Fruit fly (Drosophila melanogaster) whole organism, prepupa: ENCODE data around the gene CG10561.
A peak's percentile ranks its signal among the peaks of the same experiment; 100 is the strongest.

Experiments
- Blimp-1 ChIP-seq: fragments of 200-800 bp; sonication (Bioruptor generic); optimal IDR thresholded peaks from 3 replicates; lab custom pipeline; 2017; ENCODE audit warnings: missing biosample characterization, missing genetic modification characterization, mild to moderate bottlenecking, moderate library complexity, missing genetic modification reagents
- CG11762 ChIP-seq: fragments of 200-800 bp; sonication (Bioruptor generic); optimal IDR thresholded peaks from 3 replicates; lab custom pipeline; 2016; ENCODE audit warnings: missing biosample characterization, missing genetic modification characterization; ENCODE audit not compliant: insufficient read depth
- CG11902 ChIP-seq: fragments of 200-800 bp; sonication (Bioruptor generic); optimal IDR thresholded peaks from 3 replicates; lab custom pipeline; 2016; ENCODE audit warnings: missing biosample characterization, missing genetic modification characterization
- CG15336 ChIP-seq: fragments of 200-800 bp; sonication (Bioruptor generic); IDR thresholded peaks from 2 replicates; pipeline ENCODE4 v1.3.6; 2022; ENCODE audit warnings: missing biosample characterization, missing genetic modification characterization
- CG1621 ChIP-seq: fragments of 200-800 bp; sonication (Bioruptor generic); optimal IDR thresholded peaks from 3 replicates; lab custom pipeline; 2018; ENCODE audit warnings: missing biosample characterization, mild to moderate bottlenecking, missing genetic modification characterization
- CG3032 ChIP-seq: fragments of 200-800 bp; optimal IDR thresholded peaks from 2 replicates; lab custom pipeline; 2019; ENCODE audit warnings: missing biosample characterization, mild to moderate bottlenecking, missing genetic modification characterization, moderate library complexity
- CG31627 ChIP-seq: fragments of 200-800 bp; sonication (Bioruptor generic); optimal IDR thresholded peaks from 3 replicates; lab custom pipeline; 2016; ENCODE audit warnings: missing biosample characterization, missing genetic modification characterization
- CG32006 ChIP-seq: fragments of 200-800 bp; sonication (Bioruptor generic); optimal IDR thresholded peaks from 3 replicates; lab custom pipeline; 2017; ENCODE audit warnings: missing biosample characterization, mild to moderate bottlenecking, missing genetic modification characterization
- CG34406 ChIP-seq: fragments of 200-800 bp; sonication (Bioruptor generic); optimal IDR thresholded peaks from 3 replicates; lab custom pipeline; 2016; ENCODE audit warnings: missing biosample characterization, missing genetic modification characterization
- CG3919 ChIP-seq: fragments of 200-800 bp; sonication (Bioruptor generic); optimal IDR thresholded peaks from 3 replicates; lab custom pipeline; 2016; ENCODE audit warnings: missing biosample characterization, missing genetic modification characterization
- CG6276 ChIP-seq: fragments of 200-800 bp; sonication (Bioruptor generic); optimal IDR thresholded peaks from 2 replicates; lab custom pipeline; 2017; ENCODE audit warnings: missing biosample characterization, mild to moderate bottlenecking, missing genetic modification characterization
- CG6792 ChIP-seq: fragments of 200-800 bp; sonication (Bioruptor generic); optimal IDR thresholded peaks from 3 replicates; lab custom pipeline; 2016; ENCODE audit warnings: missing biosample characterization, missing genetic modification characterization
- CG6854 ChIP-seq: fragments of 200-800 bp; sonication (Bioruptor generic); optimal IDR thresholded peaks from 2 replicates; lab custom pipeline; 2017; ENCODE audit warnings: missing biosample characterization, mild to moderate bottlenecking, missing genetic modification characterization
- CG7368 ChIP-seq: fragments of 200-800 bp; sonication (Bioruptor generic); optimal IDR thresholded peaks from 3 replicates; lab custom pipeline; 2016; ENCODE audit warnings: missing biosample characterization, missing genetic modification characterization
- CG8632 ChIP-seq: fragments of 200-800 bp; sonication (Bioruptor generic); optimal IDR thresholded peaks from 3 replicates; lab custom pipeline; 2016; ENCODE audit warnings: missing biosample characterization, missing genetic modification characterization
- CG9139 ChIP-seq: fragments of 200-800 bp; sonication (Bioruptor generic); optimal IDR thresholded peaks from 3 replicates; lab custom pipeline; 2017; ENCODE audit warnings: missing biosample characterization, mild to moderate bottlenecking, missing genetic modification characterization
- Eip78C ChIP-seq: fragments of 200-800 bp; sonication (Bioruptor generic); peaks from one replicate; lab custom pipeline; 2016; ENCODE audit warnings: missing biosample characterization, missing genetic modification characterization
- Eip93F ChIP-seq: fragments of 200-800 bp; sonication (Bioruptor generic); optimal IDR thresholded peaks from 2 replicates; lab custom pipeline; 2016; ENCODE audit warnings: missing biosample characterization, mild to moderate bottlenecking, missing genetic modification characterization
- Ets96B ChIP-seq: fragments of 200-800 bp; optimal IDR thresholded peaks from 2 replicates; lab custom pipeline; 2019; ENCODE audit warnings: missing biosample characterization, mild to moderate bottlenecking, missing genetic modification characterization, moderate library complexity
- Gug ChIP-seq: fragments of 200-800 bp; sonication (Bioruptor generic); IDR thresholded peaks from 2 replicates; pipeline ENCODE4 v1.3.6; 2022; ENCODE audit warnings: missing biosample characterization, missing genetic modification characterization
- Hr39 ChIP-seq: fragments of 200-800 bp; sonication (Bioruptor generic); optimal IDR thresholded peaks from 2 replicates; lab custom pipeline; 2016; ENCODE audit warnings: missing biosample characterization, missing genetic modification characterization
- Hr4 ChIP-seq: fragments of 200-800 bp; sonication (Bioruptor generic); optimal IDR thresholded peaks from 3 replicates; lab custom pipeline; 2016; ENCODE audit warnings: missing biosample characterization, missing genetic modification characterization
- Lpt ChIP-seq: fragments of 200-800 bp; sonication (Bioruptor generic); optimal IDR thresholded peaks from 3 replicates; lab custom pipeline; 2016; ENCODE audit warnings: missing biosample characterization, missing genetic modification characterization
- Met ChIP-seq: fragments of 200-800 bp; sonication (Bioruptor generic); optimal IDR thresholded peaks from 3 replicates; lab custom pipeline; 2016; ENCODE audit warnings: missing biosample characterization, missing genetic modification characterization
- OdsH ChIP-seq: fragments of 200-800 bp; sonication (Bioruptor generic); optimal IDR thresholded peaks from 3 replicates; lab custom pipeline; 2016; ENCODE audit warnings: missing biosample characterization, missing genetic modification characterization
- Smox ChIP-seq: fragments of 200-800 bp; sonication (Bioruptor generic); optimal IDR thresholded peaks from 3 replicates; lab custom pipeline; 2016; ENCODE audit warnings: missing biosample characterization, missing genetic modification characterization
- Sox102F ChIP-seq: fragments of 200-800 bp; sonication (Bioruptor generic); optimal IDR thresholded peaks from 2 replicates; lab custom pipeline; 2016; ENCODE audit warnings: missing biosample characterization, mild to moderate bottlenecking, missing genetic modification characterization
- Sox14 ChIP-seq: fragments of 200-800 bp; sonication (Bioruptor generic); optimal IDR thresholded peaks from 3 replicates; lab custom pipeline; 2016; ENCODE audit warnings: missing biosample characterization, missing genetic modification characterization
- Sox15 ChIP-seq: fragments of 200-800 bp; sonication (Bioruptor generic); optimal IDR thresholded peaks from 3 replicates; lab custom pipeline; 2016; ENCODE audit warnings: missing biosample characterization, missing genetic modification characterization
- achi ChIP-seq: fragments of 200-800 bp; sonication (Bioruptor generic); optimal IDR thresholded peaks from 3 replicates; lab custom pipeline; 2016; ENCODE audit warnings: missing biosample characterization, missing genetic modification characterization
- cyc ChIP-seq: fragments of 200-800 bp; sonication (Bioruptor generic); optimal IDR thresholded peaks from 3 replicates; lab custom pipeline; 2016; ENCODE audit warnings: missing biosample characterization, missing genetic modification characterization
- dac ChIP-seq: fragments of 200-800 bp; sonication (Bioruptor generic); optimal IDR thresholded peaks from 2 replicates; lab custom pipeline; 2017; ENCODE audit warnings: missing biosample characterization, mild to moderate bottlenecking, missing genetic modification characterization
- dsx ChIP-seq: fragments of 200-800 bp; optimal IDR thresholded peaks from 3 replicates; lab custom pipeline; 2019; ENCODE audit warnings: missing biosample characterization, mild to moderate bottlenecking, missing genetic modification characterization, moderate library complexity; ENCODE audit not compliant: poor library complexity, severe bottlenecking
- esn ChIP-seq: fragments of 200-800 bp; sonication (Bioruptor generic); optimal IDR thresholded peaks from 2 replicates; lab custom pipeline; 2016; ENCODE audit warnings: missing biosample characterization, mild to moderate bottlenecking, missing genetic modification characterization, moderate library complexity
- fkh ChIP-seq: fragments of 200-800 bp; sonication (Bioruptor generic); optimal IDR thresholded peaks from 3 replicates; lab custom pipeline; 2017; ENCODE audit warnings: missing biosample characterization, mild to moderate bottlenecking, missing genetic modification characterization, moderate library complexity
- lz ChIP-seq: fragments of 200-800 bp; sonication (Bioruptor generic); optimal IDR thresholded peaks from 3 replicates; lab custom pipeline; 2016; ENCODE audit warnings: missing biosample characterization, missing genetic modification characterization
- net ChIP-seq: fragments of 200-800 bp; sonication (Bioruptor generic); optimal IDR thresholded peaks from 3 replicates; lab custom pipeline; 2016; ENCODE audit warnings: missing biosample characterization, missing genetic modification characterization
- salr ChIP-seq, 2 experiments: fragments of 200-800 bp; sonication (Bioruptor generic); optimal IDR thresholded peaks; 3 replicates each; lab custom pipeline; 2016 to 2018; ENCODE audit warnings: missing biosample characterization in 2 of 2, missing genetic modification characterization in 2 of 2, mild to moderate bottlenecking in 1 of 2
- spab ChIP-seq: fragments of 200-800 bp; sonication (Bioruptor generic); optimal IDR thresholded peaks from 2 replicates; lab custom pipeline; 2017; ENCODE audit warnings: missing biosample characterization, mild to moderate bottlenecking, missing genetic modification characterization, missing genetic modification reagents
- svp ChIP-seq: fragments of 200-800 bp; sonication (Bioruptor generic); peaks from one replicate; lab custom pipeline; 2016; ENCODE audit warnings: missing biosample characterization, missing genetic modification characterization
- topi ChIP-seq: fragments of 200-800 bp; sonication (Bioruptor generic); optimal IDR thresholded peaks from 3 replicates; lab custom pipeline; 2016; ENCODE audit warnings: missing biosample characterization, missing genetic modification characterization

The CG10561 gene

DNA sequence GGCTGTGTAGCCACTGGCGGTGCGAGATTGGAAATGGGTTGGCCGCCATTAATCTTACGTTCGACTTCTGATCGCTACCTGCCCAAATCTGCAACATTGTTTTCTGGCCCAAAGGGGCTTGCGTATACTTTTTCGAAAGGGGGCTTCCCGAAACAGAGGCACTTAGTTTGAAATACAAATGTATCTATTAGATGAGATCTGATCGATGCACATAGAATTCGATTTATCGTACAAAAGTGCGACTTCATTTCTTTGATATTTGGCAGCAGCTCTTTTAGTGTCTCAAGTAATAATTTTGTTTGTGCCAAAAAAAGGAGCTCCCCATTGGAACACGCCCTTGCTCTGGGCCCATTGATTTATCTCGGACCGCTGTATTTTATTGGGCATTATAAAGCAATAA is 42.5 kb upstream of the CG10561 start:
- TF ChIP-seq CG6276, result no peak
- TF ChIP-seq lz (GFP tag; lab: Kevin White, UChicago), result peak; percentile 5
- TF ChIP-seq CG7368 (GFP tag; lab: Kevin White, UChicago), result no peak
- peak; percentile 15 for TF ChIP-seq esn (GFP tag; lab: Kevin White, UChicago)
- TF ChIP-seq salr (GFP tag; optimal IDR thresholded peaks at IDR 0.05; lab: Kevin White, UChicago), result no peak
- TF ChIP-seq CG8632, result no peak
- TF ChIP-seq CG3032 (tag; lab: Kevin White, UChicago), result no peak
- no peak for TF ChIP-seq CG15336 (GFP tag; lab: Robert Waterston, UW)
- no peak for TF ChIP-seq CG3919 (GFP tag; lab: Kevin White, UChicago)
- no peak for TF ChIP-seq dac
- peak; percentile 82 for TF ChIP-seq dsx
- TF ChIP-seq CG1621, result no peak
- TF ChIP-seq Met (GFP tag; lab: Kevin White, UChicago), result peak; percentile 25
- no peak for TF ChIP-seq Sox102F (GFP tag; lab: Kevin White, UChicago)
- TF ChIP-seq CG34406 (GFP tag; lab: Kevin White, UChicago), result no peak
- no peak for TF ChIP-seq Gug (GFP tag; lab: Robert Waterston, UW)
- TF ChIP-seq topi (GFP tag; lab: Kevin White, UChicago), result peak; percentile 20
- no peak for TF ChIP-seq CG11762
- TF ChIP-seq Smox, result peak; percentile 21
- no peak for TF ChIP-seq CG9139 (GFP tag; lab: Kevin White, UChicago)
- peak; percentile 62 for TF ChIP-seq svp (GFP tag; lab: Kevin White, UChicago)
- TF ChIP-seq achi (GFP tag; lab: Kevin White, UChicago), result no peak
- TF ChIP-seq cyc (GFP tag; lab: Kevin White, UChicago), result no peak
- no peak for TF ChIP-seq CG6792
- TF ChIP-seq CG32006 (GFP tag; lab: Kevin White, UChicago), result no peak
- no peak for TF ChIP-seq Sox14 (GFP tag; lab: Kevin White, UChicago)
- TF ChIP-seq CG11902 (GFP tag; lab: Kevin White, UChicago), result no peak
- TF ChIP-seq Eip78C (GFP tag; lab: Kevin White, UChicago), result peak; percentile 56
- no peak for TF ChIP-seq Ets96B (tag; lab: Kevin White, UChicago)
- no peak for TF ChIP-seq spab
- TF ChIP-seq fkh, result no peak
- no peak for TF ChIP-seq Eip93F (GFP tag; lab: Kevin White, UChicago)
- TF ChIP-seq Hr4 (GFP tag; lab: Kevin White, UChicago), result no peak
- TF ChIP-seq Hr39 (GFP tag; lab: Kevin White, UChicago), result peak; percentile 9
- no peak for TF ChIP-seq Sox15 (GFP tag; lab: Kevin White, UChicago)
- TF ChIP-seq net, result no peak
- TF ChIP-seq OdsH (GFP tag; lab: Kevin White, UChicago), result no peak
- TF ChIP-seq CG6854 (GFP tag; lab: Kevin White, UChicago), result no peak
- TF ChIP-seq Lpt, result no peak
- no peak for TF ChIP-seq Blimp-1 (GFP tag; lab: Kevin White, UChicago)
- TF ChIP-seq, all 60 proteins: peak for 9

DNA sequence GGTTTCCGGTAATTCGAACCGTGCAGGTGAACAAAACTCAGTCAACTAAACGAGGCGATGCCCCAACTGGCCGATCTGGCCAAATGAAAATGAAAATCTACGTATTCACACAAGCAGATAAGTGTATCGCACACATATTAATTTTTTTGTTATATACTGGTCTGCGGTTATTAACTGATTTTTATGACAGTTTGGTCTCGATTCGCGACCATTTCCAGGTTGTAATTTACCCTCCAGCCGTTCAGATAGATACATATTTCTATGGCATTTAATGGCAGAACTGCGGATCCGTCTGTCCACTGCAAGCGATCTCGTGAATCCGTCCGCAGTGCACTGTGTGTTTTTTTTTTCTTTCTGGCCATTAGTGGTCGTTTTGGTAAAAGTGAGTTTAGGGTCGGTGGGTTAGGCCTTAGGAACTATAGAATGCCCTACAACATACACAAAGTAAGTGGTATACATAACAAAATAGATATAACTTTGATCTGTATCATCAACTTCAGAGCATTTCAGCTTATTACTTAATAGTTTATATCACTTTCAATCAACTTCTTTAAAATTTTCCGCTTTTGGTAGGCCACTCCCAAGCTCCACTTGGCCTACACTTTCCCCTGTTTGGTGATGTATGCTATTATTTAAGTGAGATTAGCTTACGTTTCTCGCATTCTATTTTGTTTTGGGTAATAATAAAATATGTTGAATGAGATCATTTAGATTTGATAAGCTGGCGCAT is 39.9 kb upstream of the CG10561 start, which contains the start of gene CG17572:
Gene CG17572, minus strand, starts transcription at position 51 of the 730 bp plus-strand sequence.
- peak; percentile 13 for TF ChIP-seq Eip78C (GFP tag; lab: Kevin White, UChicago)
- TF ChIP-seq CG31627, result no peak
